Fruit fly (Drosophila melanogaster): Measurements from ENCODE around the gene CG1368.

DNA sequence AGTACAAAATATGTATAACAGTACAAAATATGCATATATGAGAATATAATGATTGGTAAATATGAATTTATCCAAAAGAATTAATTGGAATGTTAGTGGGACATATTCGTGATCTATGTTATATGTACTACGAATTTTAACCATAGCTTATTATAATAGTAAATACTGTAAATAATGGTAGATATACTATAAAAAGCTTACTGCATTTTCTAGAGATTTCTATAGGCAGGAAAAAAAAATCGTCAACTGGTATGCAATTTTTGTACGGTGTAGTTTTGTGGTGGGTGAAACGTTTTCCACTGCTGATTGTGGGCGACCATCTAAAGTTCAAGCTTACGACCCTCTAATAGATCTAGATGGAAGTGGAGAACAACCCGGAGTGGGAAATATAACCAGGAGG lies 42.3 kb downstream of the CG1368 start:
- TF ChIP-seq CG7045 (GFP tag; optimal IDR thresholded peaks at IDR 0.05) (no peak), cnc (optimal IDR thresholded peaks at IDR 0.05) (no peak), cic (GFP tag; optimal IDR thresholded peaks at IDR 0.05) (no peak), CG14711 (tag; optimal IDR thresholded peaks at IDR 0.05) (no peak), CG11617 (GFP tag; optimal IDR thresholded peaks at IDR 0.05) (no peak), pad (GFP tag; optimal IDR thresholded peaks at IDR 0.05) (no peak), CG12768 (GFP tag; optimal IDR thresholded peaks at IDR 0.05) (no peak), CG7101 (tag; optimal IDR thresholded peaks at IDR 0.05) (no peak)
